Fruit fly (Drosophila melanogaster): ENCODE data around the gene Atg14.

Gene Atg14

dm6 chr3R:29082511-29083296 is 33.5 kb upstream of the Atg14 start:
- TF ChIP-seq Dll (optimal IDR thresholded peaks at IDR 0.05) (no peak), psq (optimal IDR thresholded peaks at IDR 0.05) (no peak), CG8478 (optimal IDR thresholded peaks at IDR 0.05) (no peak)

dm6 chr3R:29083459-29084457 is 32.4 kb upstream of the Atg14 start:
- TF ChIP-seq CG8478 (optimal IDR thresholded peaks at IDR 0.05): no peak
- no peak for TF ChIP-seq psq (optimal IDR thresholded peaks at IDR 0.05)
- no peak for TF ChIP-seq pan (optimal IDR thresholded peaks at IDR 0.05)
- no peak for TF ChIP-seq EcR (GFP tag; optimal IDR thresholded peaks at IDR 0.05)
- TF ChIP-seq Dll (optimal IDR thresholded peaks at IDR 0.05): no peak
- TF ChIP-seq usp (GFP tag; optimal IDR thresholded peaks at IDR 0.05): no peak

dm6 chr3R:29086896-29087295 is 29.3 kb upstream of the Atg14 start:
- TF ChIP-seq usp (GFP tag; optimal IDR thresholded peaks at IDR 0.05) (no peak), CG8478 (optimal IDR thresholded peaks at IDR 0.05) (no peak), pan (optimal IDR thresholded peaks at IDR 0.05) (no peak), Dll (optimal IDR thresholded peaks at IDR 0.05) (no peak), EcR (GFP tag; optimal IDR thresholded peaks at IDR 0.05) (no peak), psq (optimal IDR thresholded peaks at IDR 0.05) (no peak)

dm6 chr3R:29087302-29087782 is 28.8 kb upstream of the Atg14 start:
- TF ChIP-seq pan (optimal IDR thresholded peaks at IDR 0.05): no peak
- TF ChIP-seq usp (GFP tag; optimal IDR thresholded peaks at IDR 0.05): no peak
- TF ChIP-seq Dll (optimal IDR thresholded peaks at IDR 0.05): no peak
- TF ChIP-seq EcR (GFP tag; optimal IDR thresholded peaks at IDR 0.05): no peak
- no peak for TF ChIP-seq psq (optimal IDR thresholded peaks at IDR 0.05)

- TF ChIP-seq Dll (optimal IDR thresholded peaks at IDR 0.05): peak; percentile 79
- TF ChIP-seq usp (GFP tag; optimal IDR thresholded peaks at IDR 0.05): no peak
Observed at dm6 chr3R:29087926-29088487, 28.2 kb upstream of the Atg14 start.

dm6 chr3R:29088938-29089661 is 27.1 kb upstream of the Atg14 start:
- no peak for TF ChIP-seq psq (optimal IDR thresholded peaks at IDR 0.05)
- no peak for TF ChIP-seq usp (GFP tag; optimal IDR thresholded peaks at IDR 0.05)
- no peak for TF ChIP-seq EcR (GFP tag; optimal IDR thresholded peaks at IDR 0.05)
- TF ChIP-seq pan (optimal IDR thresholded peaks at IDR 0.05): no peak
- no peak for TF ChIP-seq Dll (optimal IDR thresholded peaks at IDR 0.05)
- no peak for TF ChIP-seq CG8478 (optimal IDR thresholded peaks at IDR 0.05)

dm6 chr3R:29089662-29090007 is 26.6 kb upstream of the Atg14 start:
- no peak for TF ChIP-seq psq (optimal IDR thresholded peaks at IDR 0.05)
- TF ChIP-seq EcR (GFP tag; optimal IDR thresholded peaks at IDR 0.05): no peak
- TF ChIP-seq CG8478 (optimal IDR thresholded peaks at IDR 0.05): no peak
- TF ChIP-seq Dll (optimal IDR thresholded peaks at IDR 0.05): no peak
- no peak for TF ChIP-seq usp (GFP tag; optimal IDR thresholded peaks at IDR 0.05)
- TF ChIP-seq pan (optimal IDR thresholded peaks at IDR 0.05): no peak

- no peak for TF ChIP-seq pan (optimal IDR thresholded peaks at IDR 0.05)
- TF ChIP-seq CG8478 (optimal IDR thresholded peaks at IDR 0.05): no peak
- no peak for TF ChIP-seq usp (GFP tag; optimal IDR thresholded peaks at IDR 0.05)
- TF ChIP-seq EcR (GFP tag; optimal IDR thresholded peaks at IDR 0.05): no peak
- no peak for TF ChIP-seq Dll (optimal IDR thresholded peaks at IDR 0.05)
- no peak for TF ChIP-seq psq (optimal IDR thresholded peaks at IDR 0.05)
Observed at dm6 chr3R:29091609-29092008, 24.6 kb upstream of the Atg14 start.

- TF ChIP-seq usp (GFP tag; optimal IDR thresholded peaks at IDR 0.05): no peak
- TF ChIP-seq Dll (optimal IDR thresholded peaks at IDR 0.05): no peak
- no peak for TF ChIP-seq CG8478 (optimal IDR thresholded peaks at IDR 0.05)
- TF ChIP-seq EcR (GFP tag; optimal IDR thresholded peaks at IDR 0.05): no peak
- TF ChIP-seq pan (optimal IDR thresholded peaks at IDR 0.05): no peak
Observed at dm6 chr3R:29094152-29094551, 22.0 kb upstream of the Atg14 start.

- TF ChIP-seq EcR (GFP tag; optimal IDR thresholded peaks at IDR 0.05) (no peak), CG8478 (optimal IDR thresholded peaks at IDR 0.05) (no peak), usp (GFP tag; optimal IDR thresholded peaks at IDR 0.05) (no peak), Dll (optimal IDR thresholded peaks at IDR 0.05) (peak; percentile 77), psq (optimal IDR thresholded peaks at IDR 0.05) (no peak)
Observed at dm6 chr3R:29095525-29095924, 20.7 kb upstream of the Atg14 start.

dm6 chr3R:29096009-29096443 is 20.2 kb upstream of the Atg14 start:
- no peak for TF ChIP-seq CG8478 (optimal IDR thresholded peaks at IDR 0.05)
- no peak for TF ChIP-seq psq (optimal IDR thresholded peaks at IDR 0.05)
- no peak for TF ChIP-seq usp (GFP tag; optimal IDR thresholded peaks at IDR 0.05)
- no peak for TF ChIP-seq pan (optimal IDR thresholded peaks at IDR 0.05)
- no peak for TF ChIP-seq EcR (GFP tag; optimal IDR thresholded peaks at IDR 0.05)
- TF ChIP-seq Dll (optimal IDR thresholded peaks at IDR 0.05): no peak

Measured in whole organism.